Worm (Caenorhabditis elegans): ENCODE data around the gene T21E8.6.
A peak's percentile ranks its signal among the peaks of the same experiment; 100 is the strongest.

T21E8.6 gene

ce11 chrX:10881984-10882383, at the start of gene T21E8.6:
T21E8.6 (plus strand) TSS chrX:10882284.
- no peak for TF ChIP-seq vab-15 (tag; optimal IDR thresholded peaks at IDR 0.05)
- no peak for TF ChIP-seq sox-4 (tag; optimal IDR thresholded peaks at IDR 0.05)
- no peak for TF ChIP-seq mab-9 (GFP tag; IDR thresholded peaks at IDR 0.05)
- no peak for TF ChIP-seq fkh-4 (tag; optimal IDR thresholded peaks at IDR 0.05; ENCODE audit: borderline replicate concordance)
- no peak for TF ChIP-seq ceh-8 (GFP tag; optimal IDR thresholded peaks at IDR 0.05)
- TF ChIP-seq ceh-88 (GFP tag; IDR thresholded peaks at IDR 0.05): no peak
- TF ChIP-seq fos-1 (tag; optimal IDR thresholded peaks at IDR 0.05): no peak
- no peak for TF ChIP-seq pax-3 (tag; optimal IDR thresholded peaks at IDR 0.05)
- TF ChIP-seq nhr-237 (tag; optimal IDR thresholded peaks at IDR 0.05): no peak
- no peak for TF ChIP-seq nhr-28 (tag; optimal IDR thresholded peaks at IDR 0.05)
- TF ChIP-seq snu-23 (GFP tag; optimal IDR thresholded peaks at IDR 0.05): no peak
- no peak for TF ChIP-seq fkh-10 (GFP tag; optimal IDR thresholded peaks at IDR 0.05)
- TF ChIP-seq unc-98 (GFP tag; IDR thresholded peaks at IDR 0.05): no peak
- TF ChIP-seq nhr-19 (GFP tag; conservative IDR thresholded peaks at IDR 0.05): no peak
- no peak for TF ChIP-seq nhr-77 (tag; optimal IDR thresholded peaks at IDR 0.05)
- TF ChIP-seq aly-2 (tag; optimal IDR thresholded peaks at IDR 0.05): no peak
- TF ChIP-seq ceh-63 (GFP tag; optimal IDR thresholded peaks at IDR 0.05): no peak
- no peak for TF ChIP-seq unc-30 (tag; optimal IDR thresholded peaks at IDR 0.05)

- no peak for TF ChIP-seq efl-1 (optimal IDR thresholded peaks at IDR 0.05)
- peak in 1 of 2 experiments; percentile 39 for TF ChIP-seq efl-1 (GFP tag; optimal IDR thresholded peaks at IDR 0.05 in 1 of 2)
- TF ChIP-seq rnt-1 (tag; optimal IDR thresholded peaks at IDR 0.05): peak; percentile 21
- no peak for TF ChIP-seq zip-4 (GFP tag; optimal IDR thresholded peaks at IDR 0.05)
- no peak for TF ChIP-seq dpl-1 (GFP tag; optimal IDR thresholded peaks at IDR 0.05)
Measured at ce11 chrX:10834568-10834967, 47.5 kb upstream of the T21E8.6 start.

ce11 chrX:10837609-10838008, 44.5 kb upstream of the T21E8.6 start:
- TF ChIP-seq nhr-76 (tag; optimal IDR thresholded peaks at IDR 0.05) (no peak), dsc-1 (tag; optimal IDR thresholded peaks at IDR 0.05) (peak; percentile 62), efl-1 (optimal IDR thresholded peaks at IDR 0.05) (no peak), efl-1 (GFP tag; optimal IDR thresholded peaks at IDR 0.05 in 1 of 2) (peak in 1 of 2 experiments; percentile 79), xbp-1 (tag; optimal IDR thresholded peaks at IDR 0.05) (no peak), unc-86 (tag; optimal IDR thresholded peaks at IDR 0.05) (no peak), ceh-88 (GFP tag; IDR thresholded peaks at IDR 0.05) (no peak), Y116A8C.19 (tag; optimal IDR thresholded peaks at IDR 0.05; ENCODE audit: borderline replicate concordance) (no peak), pag-3 (tag; optimal IDR thresholded peaks at IDR 0.05; ENCODE audit: borderline replicate concordance, insufficient read depth) (no peak), unc-130 (tag; optimal IDR thresholded peaks at IDR 0.05) (no peak), skn-1 (tag; optimal IDR thresholded peaks at IDR 0.05) (no peak)

ce11 chrX:10838550-10838949, 43.5 kb upstream of the T21E8.6 start, which contains the start of gene plc-1:
plc-1 (minus strand) TSS chrX:10838650.
- no peak for TF ChIP-seq sup-37 (GFP tag; optimal IDR thresholded peaks at IDR 0.05)
- no peak for TF ChIP-seq sox-4 (tag; optimal IDR thresholded peaks at IDR 0.05)
- no peak for TF ChIP-seq nhr-19 (GFP tag; conservative IDR thresholded peaks at IDR 0.05)
- peak; percentile 42 for TF ChIP-seq unc-86 (tag; optimal IDR thresholded peaks at IDR 0.05)
- TF ChIP-seq ces-1 (GFP tag; optimal IDR thresholded peaks at IDR 0.05): no peak

ce11 chrX:10844137-10844536, 37.9 kb upstream of the T21E8.6 start:
- TF ChIP-seq grh-1 (GFP tag; IDR thresholded peaks at IDR 0.05) (no peak), elt-2 (tag; optimal IDR thresholded peaks at IDR 0.05) (peak; percentile 27)
